Worm (Caenorhabditis elegans) whole organism, late embryonic: Measurements from ENCODE around the gene snfc-5.

Source experiments
- ceh-30 ChIP-seq: fragments of 150-350 bp; optimal IDR thresholded peaks from 2 replicates; lab custom pipeline; 2014; ENCODE audit warnings: missing biosample characterization, missing genetic modification characterization
- fkh-6 ChIP-seq: sonication (generic microtip); optimal IDR thresholded peaks from 2 replicates; lab custom pipeline; 2016; ENCODE audit warnings: missing genetic modification characterization, missing compliant biosample characterization
- tbx-2 ChIP-seq: sonication (generic microtip); optimal IDR thresholded peaks from 2 replicates; lab custom pipeline; 2016; ENCODE audit warnings: missing genetic modification characterization, missing compliant biosample characterization

DNA sequence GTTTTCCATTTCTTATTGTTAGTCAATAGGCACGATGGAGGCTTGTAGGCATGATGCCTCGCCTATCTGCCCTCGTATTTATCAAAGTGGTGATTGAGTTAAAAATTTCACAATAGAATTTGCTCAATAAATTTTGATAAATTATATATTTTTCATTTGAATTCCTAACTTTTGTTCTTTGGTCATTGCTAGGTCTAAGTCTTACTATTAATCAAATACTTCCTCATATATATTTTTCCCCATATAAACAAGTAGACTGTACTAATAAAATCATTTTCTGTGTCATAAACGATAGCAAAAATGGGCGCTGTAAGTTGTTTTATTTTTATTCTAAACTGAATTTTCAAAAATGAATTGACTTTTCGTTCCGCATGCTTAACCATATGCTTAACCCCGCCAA, 20.1 kb upstream of the snfc-5 start, which contains the start of gene pals-28:
- TF ChIP-seq ceh-30 (no peak), fkh-6 (tag; lab: Kevin White, UChicago) (no peak), tbx-2 (no peak)
